Fruit fly (Drosophila melanogaster) whole organism, prepupa: ENCODE results near the gene Ctps.

ENCODE experiments used
- Blimp-1 ChIP-seq: fragments of 200-800 bp; sonication (Bioruptor generic); optimal IDR thresholded peaks from 3 replicates; lab custom pipeline; 2017; ENCODE audit warnings: missing biosample characterization, missing genetic modification characterization, mild to moderate bottlenecking, moderate library complexity, missing genetic modification reagents
- CG10631 ChIP-seq: fragments of 200-800 bp; sonication (Bioruptor generic); optimal IDR thresholded peaks from 2 replicates; lab custom pipeline; 2016; ENCODE audit warnings: missing biosample characterization, missing genetic modification characterization
- CG10669 ChIP-seq: fragments of 200-800 bp; sonication (Bioruptor generic); optimal IDR thresholded peaks from 3 replicates; lab custom pipeline; 2018; ENCODE audit warnings: missing biosample characterization, mild to moderate bottlenecking, missing genetic modification characterization, moderate library complexity
- CG11294 ChIP-seq: fragments of 200-800 bp; sonication (Bioruptor generic); IDR thresholded peaks from 2 replicates; pipeline ENCODE4 v1.3.6; 2022; ENCODE audit warnings: missing biosample characterization, missing genetic modification characterization
- CG11762 ChIP-seq: fragments of 200-800 bp; sonication (Bioruptor generic); optimal IDR thresholded peaks from 3 replicates; lab custom pipeline; 2016; ENCODE audit warnings: missing biosample characterization, missing genetic modification characterization; ENCODE audit not compliant: insufficient read depth
- CG1621 ChIP-seq: fragments of 200-800 bp; sonication (Bioruptor generic); optimal IDR thresholded peaks from 3 replicates; lab custom pipeline; 2018; ENCODE audit warnings: missing biosample characterization, mild to moderate bottlenecking, missing genetic modification characterization
- CG3032 ChIP-seq: fragments of 200-800 bp; optimal IDR thresholded peaks from 2 replicates; lab custom pipeline; 2019; ENCODE audit warnings: missing biosample characterization, mild to moderate bottlenecking, missing genetic modification characterization, moderate library complexity
- CG31627 ChIP-seq: fragments of 200-800 bp; sonication (Bioruptor generic); optimal IDR thresholded peaks from 3 replicates; lab custom pipeline; 2016; ENCODE audit warnings: missing biosample characterization, missing genetic modification characterization
- CG34406 ChIP-seq: fragments of 200-800 bp; sonication (Bioruptor generic); optimal IDR thresholded peaks from 3 replicates; lab custom pipeline; 2016; ENCODE audit warnings: missing biosample characterization, missing genetic modification characterization
- CG3919 ChIP-seq: fragments of 200-800 bp; sonication (Bioruptor generic); optimal IDR thresholded peaks from 3 replicates; lab custom pipeline; 2016; ENCODE audit warnings: missing biosample characterization, missing genetic modification characterization
- CG6163 ChIP-seq: fragments of 200-800 bp; sonication (Bioruptor generic); IDR thresholded peaks from 3 replicates; pipeline ENCODE4 v1.3.6; 2022; ENCODE audit warnings: missing biosample characterization, missing genetic modification characterization
- CG6276 ChIP-seq: fragments of 200-800 bp; sonication (Bioruptor generic); optimal IDR thresholded peaks from 2 replicates; lab custom pipeline; 2017; ENCODE audit warnings: missing biosample characterization, mild to moderate bottlenecking, missing genetic modification characterization
- CG6792 ChIP-seq: fragments of 200-800 bp; sonication (Bioruptor generic); optimal IDR thresholded peaks from 3 replicates; lab custom pipeline; 2016; ENCODE audit warnings: missing biosample characterization, missing genetic modification characterization
- CG8119 ChIP-seq: fragments of 200-800 bp; sonication (Bioruptor generic); IDR thresholded peaks from 3 replicates; pipeline ENCODE4 v1.3.6; 2022; ENCODE audit warnings: missing biosample characterization, missing genetic modification characterization
- CG8319 ChIP-seq: fragments of 200-800 bp; sonication (Bioruptor generic); optimal IDR thresholded peaks from 3 replicates; lab custom pipeline; 2016; ENCODE audit warnings: missing biosample characterization, missing genetic modification characterization
- CG9139 ChIP-seq: fragments of 200-800 bp; sonication (Bioruptor generic); optimal IDR thresholded peaks from 3 replicates; lab custom pipeline; 2017; ENCODE audit warnings: missing biosample characterization, mild to moderate bottlenecking, missing genetic modification characterization
- Eip78C ChIP-seq: fragments of 200-800 bp; sonication (Bioruptor generic); peaks from one replicate; lab custom pipeline; 2016; ENCODE audit warnings: missing biosample characterization, missing genetic modification characterization
- Ets21C ChIP-seq: fragments of 200-800 bp; sonication (Bioruptor generic); optimal IDR thresholded peaks from 3 replicates; lab custom pipeline; 2016; ENCODE audit warnings: missing biosample characterization, missing genetic modification characterization
- Ets96B ChIP-seq: fragments of 200-800 bp; optimal IDR thresholded peaks from 2 replicates; lab custom pipeline; 2019; ENCODE audit warnings: missing biosample characterization, mild to moderate bottlenecking, missing genetic modification characterization, moderate library complexity
- Lpt ChIP-seq: fragments of 200-800 bp; sonication (Bioruptor generic); optimal IDR thresholded peaks from 3 replicates; lab custom pipeline; 2016; ENCODE audit warnings: missing biosample characterization, missing genetic modification characterization
- OdsH ChIP-seq: fragments of 200-800 bp; sonication (Bioruptor generic); optimal IDR thresholded peaks from 3 replicates; lab custom pipeline; 2016; ENCODE audit warnings: missing biosample characterization, missing genetic modification characterization
- Smox ChIP-seq: fragments of 200-800 bp; sonication (Bioruptor generic); optimal IDR thresholded peaks from 3 replicates; lab custom pipeline; 2016; ENCODE audit warnings: missing biosample characterization, missing genetic modification characterization
- Sox102F ChIP-seq: fragments of 200-800 bp; sonication (Bioruptor generic); optimal IDR thresholded peaks from 2 replicates; lab custom pipeline; 2016; ENCODE audit warnings: missing biosample characterization, mild to moderate bottlenecking, missing genetic modification characterization
- Sox14 ChIP-seq: fragments of 200-800 bp; sonication (Bioruptor generic); optimal IDR thresholded peaks from 3 replicates; lab custom pipeline; 2016; ENCODE audit warnings: missing biosample characterization, missing genetic modification characterization
- Sox15 ChIP-seq: fragments of 200-800 bp; sonication (Bioruptor generic); optimal IDR thresholded peaks from 3 replicates; lab custom pipeline; 2016; ENCODE audit warnings: missing biosample characterization, missing genetic modification characterization
- achi ChIP-seq: fragments of 200-800 bp; sonication (Bioruptor generic); optimal IDR thresholded peaks from 3 replicates; lab custom pipeline; 2016; ENCODE audit warnings: missing biosample characterization, missing genetic modification characterization
- acj6 ChIP-seq: fragments of 200-800 bp; sonication (Bioruptor generic); optimal IDR thresholded peaks from 3 replicates; lab custom pipeline; 2016; ENCODE audit warnings: missing biosample characterization, missing genetic modification characterization
- cyc ChIP-seq: fragments of 200-800 bp; sonication (Bioruptor generic); optimal IDR thresholded peaks from 3 replicates; lab custom pipeline; 2016; ENCODE audit warnings: missing biosample characterization, missing genetic modification characterization
- dac ChIP-seq: fragments of 200-800 bp; sonication (Bioruptor generic); optimal IDR thresholded peaks from 2 replicates; lab custom pipeline; 2017; ENCODE audit warnings: missing biosample characterization, mild to moderate bottlenecking, missing genetic modification characterization
- eg ChIP-seq: fragments of 200-800 bp; sonication (Bioruptor generic); IDR thresholded peaks from 3 replicates; pipeline ENCODE4 v1.3.6; 2022; ENCODE audit warnings: missing biosample characterization, missing genetic modification characterization
- esn ChIP-seq: fragments of 200-800 bp; sonication (Bioruptor generic); optimal IDR thresholded peaks from 2 replicates; lab custom pipeline; 2016; ENCODE audit warnings: missing biosample characterization, mild to moderate bottlenecking, missing genetic modification characterization, moderate library complexity
- fd59A ChIP-seq: fragments of 200-800 bp; sonication (Bioruptor generic); optimal IDR thresholded peaks from 2 replicates; lab custom pipeline; 2017; ENCODE audit warnings: missing biosample characterization, mild to moderate bottlenecking, missing genetic modification characterization, missing genetic modification reagents
- fd85E ChIP-seq: fragments of 200-800 bp; sonication (Bioruptor generic); optimal IDR thresholded peaks from 3 replicates; lab custom pipeline; 2016; ENCODE audit warnings: missing biosample characterization, missing genetic modification characterization
- fkh ChIP-seq: fragments of 200-800 bp; sonication (Bioruptor generic); optimal IDR thresholded peaks from 3 replicates; lab custom pipeline; 2017; ENCODE audit warnings: missing biosample characterization, mild to moderate bottlenecking, missing genetic modification characterization, moderate library complexity
- lz ChIP-seq: fragments of 200-800 bp; sonication (Bioruptor generic); optimal IDR thresholded peaks from 3 replicates; lab custom pipeline; 2016; ENCODE audit warnings: missing biosample characterization, missing genetic modification characterization
- net ChIP-seq: fragments of 200-800 bp; sonication (Bioruptor generic); optimal IDR thresholded peaks from 3 replicates; lab custom pipeline; 2016; ENCODE audit warnings: missing biosample characterization, missing genetic modification characterization
- pdm3 ChIP-seq: fragments of 200-800 bp; sonication (Bioruptor generic); optimal IDR thresholded peaks from 3 replicates; lab custom pipeline; 2016; ENCODE audit warnings: missing biosample characterization, missing genetic modification characterization
- spab ChIP-seq: fragments of 200-800 bp; sonication (Bioruptor generic); optimal IDR thresholded peaks from 2 replicates; lab custom pipeline; 2017; ENCODE audit warnings: missing biosample characterization, mild to moderate bottlenecking, missing genetic modification characterization, missing genetic modification reagents
- topi ChIP-seq: fragments of 200-800 bp; sonication (Bioruptor generic); optimal IDR thresholded peaks from 3 replicates; lab custom pipeline; 2016; ENCODE audit warnings: missing biosample characterization, missing genetic modification characterization

The Ctps gene

dm6 chr3L:15158330-15159114 lies 60.8 kb downstream of the Ctps start, which contains the start of the genes Msh6 and Prp31 (continued):
- peak; percentile 54 for TF ChIP-seq lz (GFP tag; lab: Kevin White, UChicago)
- peak; percentile 80 for TF ChIP-seq CG31627 (GFP tag; lab: Kevin White, UChicago)
- peak; percentile 47 for TF ChIP-seq CG8319 (GFP tag; lab: Kevin White, UChicago)
- TF ChIP-seq CG6163 (GFP tag; lab: Robert Waterston, UW) = 0 out of 3 replicates have a peak, but pooled peaks have one; percentile 52
- TF ChIP-seq CG6792 (GFP tag; lab: Kevin White, UChicago) = no peak
- TF ChIP-seq CG10631 (GFP tag; lab: Kevin White, UChicago) = no peak
- TF ChIP-seq Ets96B (tag; lab: Kevin White, UChicago) = peak; percentile 62
- no peak for TF ChIP-seq CG34406
- peak; percentile 76 for TF ChIP-seq Sox15
- TF ChIP-seq fd59A (GFP tag; lab: Kevin White, UChicago) = peak; percentile 19
- TF ChIP-seq CG9139 (GFP tag; lab: Kevin White, UChicago) = no peak
- TF ChIP-seq fd85E (GFP tag; lab: Kevin White, UChicago) = no peak
- no peak for TF ChIP-seq net (GFP tag; lab: Kevin White, UChicago)
- no peak for TF ChIP-seq CG6276 (GFP tag; lab: Kevin White, UChicago)
- TF ChIP-seq Smox (GFP tag; lab: Kevin White, UChicago) = no peak
- TF ChIP-seq cyc (GFP tag; lab: Kevin White, UChicago) = peak; percentile 68
- TF ChIP-seq Sox14 = peak; percentile 73
- peak; percentile 55 for TF ChIP-seq Ets21C (GFP tag; lab: Kevin White, UChicago)
- no peak for TF ChIP-seq Sox102F (GFP tag; lab: Kevin White, UChicago)
- peak; percentile 69 for TF ChIP-seq CG3032 (tag; lab: Kevin White, UChicago)
- TF ChIP-seq CG11762 = peak; percentile 61
- peak; percentile 41; the same call in 1 of the 2 replicates for TF ChIP-seq CG11294
- no peak for TF ChIP-seq achi (GFP tag; lab: Kevin White, UChicago)
- no peak for TF ChIP-seq CG10669 (GFP tag; lab: Kevin White, UChicago)
- TF ChIP-seq CG3919 = no peak
- TF ChIP-seq, all 60 proteins: peak for 25

dm6 chr3L:15161549-15161948 lies 63.8 kb downstream of the Ctps start, which contains the start of gene CG6878:
CG6878 (plus strand) TSS chr3L:15161817.
- peak; percentile 9 for TF ChIP-seq esn (GFP tag; lab: Kevin White, UChicago)
- TF ChIP-seq CG10669 (GFP tag; lab: Kevin White, UChicago) = no peak
- TF ChIP-seq Ets21C (GFP tag; lab: Kevin White, UChicago) = no peak
- no peak for TF ChIP-seq CG6792 (GFP tag; lab: Kevin White, UChicago)
- TF ChIP-seq OdsH (GFP tag; lab: Kevin White, UChicago) = no peak
- no peak for TF ChIP-seq topi (GFP tag; lab: Kevin White, UChicago)
- no peak for TF ChIP-seq fd59A (GFP tag; lab: Kevin White, UChicago)
- TF ChIP-seq acj6 = no peak
- no peak for TF ChIP-seq Sox102F (GFP tag; lab: Kevin White, UChicago)
- TF ChIP-seq eg (GFP tag; lab: Robert Waterston, UW) = no peak
- peak; percentile 59 for TF ChIP-seq Eip78C (GFP tag; lab: Kevin White, UChicago)
- peak; percentile 100 for TF ChIP-seq achi (GFP tag; lab: Kevin White, UChicago)

DNA sequence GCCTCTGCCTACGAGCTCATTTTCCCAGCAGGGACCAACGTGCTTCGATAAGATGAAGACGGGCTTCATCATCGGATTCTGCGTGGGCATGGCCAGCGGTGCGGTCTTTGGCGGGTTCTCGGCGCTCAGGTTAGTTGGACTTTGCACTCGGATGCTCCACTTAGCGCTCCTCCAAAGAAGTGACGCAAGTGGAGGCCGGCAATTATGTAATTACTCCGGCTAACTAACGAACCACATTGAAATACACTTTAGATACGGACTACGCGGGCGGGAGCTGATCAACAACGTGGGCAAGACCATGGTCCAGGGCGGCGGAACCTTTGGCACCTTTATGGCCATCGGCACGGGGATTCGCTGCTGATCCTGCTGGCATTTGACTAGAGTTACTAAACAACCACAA lies 64.3 kb downstream of the Ctps start:
- TF ChIP-seq Smox (GFP tag; lab: Kevin White, UChicago) (no peak), esn (GFP tag; lab: Kevin White, UChicago) (no peak), Blimp-1 (GFP tag; lab: Kevin White, UChicago) (no peak), spab (GFP tag; lab: Kevin White, UChicago) (no peak), acj6 (no peak), CG6276 (GFP tag; lab: Kevin White, UChicago) (no peak), CG8119 (GFP tag; lab: Robert Waterston, UW) (no peak), CG34406 (no peak), CG10669 (GFP tag; lab: Kevin White, UChicago) (no peak), Ets96B (tag; lab: Kevin White, UChicago) (no peak), pdm3 (GFP tag; lab: Kevin White, UChicago) (no peak), CG11762 (no peak), OdsH (GFP tag; lab: Kevin White, UChicago) (no peak), CG1621 (no peak), dac (no peak), fkh (GFP tag; lab: Kevin White, UChicago) (no peak), Lpt (no peak), CG8319 (GFP tag; lab: Kevin White, UChicago) (no peak)
